Worm (Caenorhabditis elegans) whole organism, mixed stage, embryonic: Measurements from ENCODE around the gene F49H6.17.

Source experiments
- M03D4.4 ChIP-seq: sonication (generic microtip); optimal IDR thresholded peaks from 2 replicates; lab custom pipeline; 2017; ENCODE audit warnings: mild to moderate bottlenecking, missing genetic modification characterization, missing compliant biosample characterization
- bed-3 ChIP-seq: fragments of 200-800 bp; sonication (Bioruptor generic); optimal IDR thresholded peaks from 3 replicates; lab custom pipeline; 2018; ENCODE audit warnings: mild to moderate bottlenecking, missing genetic modification characterization, moderate library complexity, missing compliant biosample characterization
- blmp-1 ChIP-seq: fragments of 150-350 bp; optimal IDR thresholded peaks from 2 replicates; lab custom pipeline; 2014; ENCODE audit warnings: missing biosample characterization, missing genetic modification characterization
- ceh-39 ChIP-seq: fragments of 150-350 bp; optimal IDR thresholded peaks from 2 replicates; lab custom pipeline; 2014; ENCODE audit warnings: missing biosample characterization, missing genetic modification characterization
- ceh-43 ChIP-seq: fragments of 200-800 bp; sonication (Bioruptor generic); optimal IDR thresholded peaks from 2 replicates; lab custom pipeline; 2018; ENCODE audit warnings: mild to moderate bottlenecking, missing genetic modification characterization, moderate library complexity, missing compliant biosample characterization
- ceh-83 ChIP-seq: fragments of 200-800 bp; sonication (Bioruptor generic); optimal IDR thresholded peaks from 2 replicates; lab custom pipeline; 2018; ENCODE audit warnings: mild to moderate bottlenecking, missing genetic modification characterization, missing compliant biosample characterization
- ces-1 ChIP-seq: fragments of 150-350 bp; optimal IDR thresholded peaks from 2 replicates; lab custom pipeline; 2014; ENCODE audit warnings: missing biosample characterization, missing genetic modification reagents, missing genetic modification characterization
- cnd-1 ChIP-seq: fragments of 200-800 bp; sonication (Bioruptor generic); optimal IDR thresholded peaks from 2 replicates; lab custom pipeline; 2018; ENCODE audit warnings: mild to moderate bottlenecking, missing genetic modification characterization, missing compliant biosample characterization
- drap-1 ChIP-seq: fragments of 200-800 bp; sonication (Bioruptor generic); optimal IDR thresholded peaks from 3 replicates; lab custom pipeline; 2018; ENCODE audit warnings: mild to moderate bottlenecking, missing genetic modification characterization, missing compliant biosample characterization
- elt-3 ChIP-seq: fragments of 150-350 bp; optimal IDR thresholded peaks from 2 replicates; lab custom pipeline; 2014; ENCODE audit warnings: missing biosample characterization, missing genetic modification characterization
- flh-1 ChIP-seq: fragments of 200-800 bp; sonication (Bioruptor generic); optimal IDR thresholded peaks from 2 replicates; lab custom pipeline; 2018; ENCODE audit warnings: mild to moderate bottlenecking, missing genetic modification characterization, moderate library complexity, missing compliant biosample characterization
- hlh-1 ChIP-seq: fragments of 150-350 bp; optimal IDR thresholded peaks from 2 replicates; lab custom pipeline; 2014; ENCODE audit warnings: missing biosample characterization, missing genetic modification reagents, missing genetic modification characterization
- lin-13 ChIP-seq: fragments of 150-350 bp; optimal IDR thresholded peaks from 2 replicates; lab custom pipeline; 2014; ENCODE audit warnings: missing biosample characterization, missing genetic modification characterization
- lin-32 ChIP-seq: fragments of 200-800 bp; sonication (Bioruptor generic); optimal IDR thresholded peaks from 2 replicates; lab custom pipeline; 2018; ENCODE audit warnings: mild to moderate bottlenecking, missing genetic modification characterization, missing compliant biosample characterization
- lsy-2 ChIP-seq: fragments of 150-350 bp; optimal IDR thresholded peaks from 2 replicates; lab custom pipeline; 2014; ENCODE audit warnings: missing biosample characterization, missing genetic modification characterization
- mep-1 ChIP-seq: fragments of 150-350 bp; optimal IDR thresholded peaks from 2 replicates; lab custom pipeline; 2017; ENCODE audit warnings: missing biosample characterization, missing genetic modification reagents, missing genetic modification characterization, inconsistent platforms
- nhr-2 ChIP-seq: fragments of 150-350 bp; optimal IDR thresholded peaks from 2 replicates; lab custom pipeline; 2014; ENCODE audit warnings: missing biosample characterization, missing genetic modification characterization
- nhr-237 ChIP-seq: fragments of 150-350 bp; optimal IDR thresholded peaks from 2 replicates; lab custom pipeline; 2014; ENCODE audit warnings: missing biosample characterization, missing genetic modification characterization
- nhr-28 ChIP-seq: fragments of 150-350 bp; optimal IDR thresholded peaks from 2 replicates; lab custom pipeline; 2014; ENCODE audit warnings: missing biosample characterization, missing genetic modification characterization
- nhr-76 ChIP-seq: sonication (generic microtip); optimal IDR thresholded peaks from 2 replicates; lab custom pipeline; 2017; ENCODE audit warnings: missing biosample characterization, missing genetic modification characterization
- pha-4 ChIP-seq: fragments of 150-350 bp; optimal IDR thresholded peaks from 2 replicates; lab custom pipeline; 2018; ENCODE audit warnings: missing biosample characterization, missing genetic modification reagents, missing genetic modification characterization
- sem-2 ChIP-seq: fragments of 200-800 bp; sonication (Bioruptor generic); optimal IDR thresholded peaks from 2 replicates; lab custom pipeline; 2018; ENCODE audit warnings: mild to moderate bottlenecking, missing genetic modification characterization, missing compliant biosample characterization
- sptf-1 ChIP-seq: sonication (generic microtip); optimal IDR thresholded peaks from 2 replicates; lab custom pipeline; 2017; ENCODE audit warnings: mild to moderate bottlenecking, missing genetic modification characterization, moderate library complexity, missing compliant biosample characterization
- tbx-8 ChIP-seq: fragments of 200-800 bp; sonication (Bioruptor generic); optimal IDR thresholded peaks from 2 replicates; lab custom pipeline; 2018; ENCODE audit warnings: mild to moderate bottlenecking, missing genetic modification characterization, moderate library complexity, missing compliant biosample characterization
- unc-120 ChIP-seq: sonication (generic microtip); optimal IDR thresholded peaks from 2 replicates; lab custom pipeline; 2017; ENCODE audit warnings: missing genetic modification characterization, missing compliant biosample characterization; ENCODE audit not compliant: poor library complexity, severe bottlenecking
- unc-39 ChIP-seq: fragments of 150-350 bp; optimal IDR thresholded peaks from 2 replicates; lab custom pipeline; 2014; ENCODE audit warnings: missing biosample characterization, missing genetic modification characterization
- unc-62 ChIP-seq: fragments of 150-350 bp; optimal IDR thresholded peaks from 2 replicates; lab custom pipeline; 2014; ENCODE audit warnings: missing biosample characterization, missing genetic modification reagents, missing genetic modification characterization
- zip-8 ChIP-seq: fragments of 150-350 bp; optimal IDR thresholded peaks from 2 replicates; lab custom pipeline; 2014; ENCODE audit warnings: missing biosample characterization, missing genetic modification characterization

F49H6.17 gene

ce11 chrV:17064676-17065075 is 44.9 kb downstream of the F49H6.17 start, which contains the start of gene srh-255:
srh-255 (plus strand) TSS chrV:17064976.
- TF ChIP-seq zip-8 (tag; lab: Kevin White, UChicago) (no peak), M03D4.4 (tag; lab: Kevin White, UChicago) (no peak), ceh-39 (no peak), elt-3 (tag; lab: Kevin White, UChicago) (no peak), lin-13 (tag; lab: Kevin White, UChicago) (no peak), lsy-2 (no peak), mep-1 (no peak), unc-39 (no peak), drap-1 (GFP tag; lab: Kevin White, UChicago) (no peak), nhr-237 (no peak), bed-3 (no peak), unc-120 (tag; lab: Kevin White, UChicago) (no peak), unc-62 (GFP tag; lab: Kevin White, UChicago) (no peak)

ce11 chrV:17066634-17067033 is 46.8 kb downstream of the F49H6.17 start:
- TF ChIP-seq pha-4 (tag; lab: Kevin White, UChicago) (no peak), blmp-1 (tag; lab: Kevin White, UChicago) (no peak), sem-2 (GFP tag; lab: Kevin White, UChicago) (no peak), sptf-1 (tag; lab: Kevin White, UChicago) (no peak), cnd-1 (tag; lab: Kevin White, UChicago) (no peak), ceh-43 (no peak), ces-1 (GFP tag; lab: Kevin White, UChicago) (no peak), lsy-2 (no peak), nhr-28 (tag; lab: Kevin White, UChicago) (no peak), nhr-76 (no peak), M03D4.4 (tag; lab: Kevin White, UChicago) (no peak), ceh-83 (GFP tag; lab: Kevin White, UChicago) (no peak), bed-3 (no peak), ceh-39 (no peak), flh-1 (GFP tag; lab: Kevin White, UChicago) (no peak), elt-3 (tag; lab: Kevin White, UChicago) (no peak)

- TF ChIP-seq ceh-39 = no peak
- TF ChIP-seq hlh-1 (tag; lab: Kevin White, UChicago) = no peak
- TF ChIP-seq nhr-2 (tag; lab: Kevin White, UChicago) = no peak
- no peak for TF ChIP-seq ces-1 (GFP tag; lab: Kevin White, UChicago)
- TF ChIP-seq ceh-83 (GFP tag; lab: Kevin White, UChicago) = no peak
- no peak for TF ChIP-seq nhr-237
- no peak for TF ChIP-seq sem-2 (GFP tag; lab: Kevin White, UChicago)
- TF ChIP-seq unc-39 = no peak
- TF ChIP-seq lin-32 (GFP tag; lab: Kevin White, UChicago) = no peak
- TF ChIP-seq zip-8 (tag; lab: Kevin White, UChicago) = no peak
- TF ChIP-seq tbx-8 (GFP tag; lab: Kevin White, UChicago) = no peak
- no peak for TF ChIP-seq elt-3 (tag; lab: Kevin White, UChicago)
These were observed 49.0 kb downstream of the F49H6.17 start, which contains the start of gene T05E12.8 for ce11 chrV:17068839-17069238. T05E12.8 (plus strand) TSS chrV:17069139.
